Fruit fly (Drosophila melanogaster) S2 (cell line): ENCODE data around the gene CG18789.

ENCODE experiments used
- CG8478 ChIP-seq: fragments of >200 bp; optimal IDR thresholded peaks from 2 replicates; lab custom pipeline; 2018
- CTCF ChIP-seq, 2 experiments: fragments of >200 bp; optimal IDR thresholded peaks; 2 replicates each; lab custom pipeline; 2018

dm6 chr2L:11948479-11948878, 46.8 kb downstream of the CG18789 start:
- peak; percentile 25 to 57 for TF ChIP-seq CTCF (optimal IDR thresholded peaks at IDR 0.05; lab: Kevin White, UChicago)
- TF ChIP-seq CG8478 (lab: Kevin White, UChicago), result no peak
